Fruit fly (Drosophila melanogaster) whole organism, embryonic: ENCODE results near the gene Cand1.
A peak's percentile ranks its signal among the peaks of the same experiment; 100 is the strongest.

Source experiments
- BEAF-32 ChIP-seq: fragments of 200-800 bp; sonication (Bioruptor generic); optimal IDR thresholded peaks from 3 replicates; lab custom pipeline; 2017; ENCODE audit warnings: missing biosample characterization, missing genetic modification characterization, mild to moderate bottlenecking, moderate library complexity, missing genetic modification reagents
- Bdp1 ChIP-seq: fragments of 200-800 bp; sonication (Bioruptor generic); optimal IDR thresholded peaks from 3 replicates; lab custom pipeline; 2016; ENCODE audit warnings: missing biosample characterization, missing genetic modification characterization
- CG10462 ChIP-seq: fragments of 200-800 bp; sonication (Bioruptor generic); optimal IDR thresholded peaks from 2 replicates; lab custom pipeline; 2016; ENCODE audit warnings: missing biosample characterization, missing genetic modification characterization
- CG10979 ChIP-seq: fragments of 200-800 bp; sonication (Bioruptor generic); optimal IDR thresholded peaks from 2 replicates; lab custom pipeline; 2018; ENCODE audit warnings: missing biosample characterization, mild to moderate bottlenecking, missing genetic modification characterization, moderate library complexity
- CG11696 ChIP-seq: fragments of 200-800 bp; sonication (Bioruptor generic); IDR thresholded peaks from 2 replicates; pipeline ENCODE4 v1.3.6; 2022; ENCODE audit warnings: missing biosample characterization, missing genetic modification characterization
- CG12391 ChIP-seq: fragments of 200-800 bp; sonication (Bioruptor generic); optimal IDR thresholded peaks from 3 replicates; lab custom pipeline; 2018; ENCODE audit warnings: missing biosample characterization, mild to moderate bottlenecking, missing genetic modification characterization, moderate library complexity
- CG13287 ChIP-seq: fragments of 200-800 bp; sonication (Bioruptor generic); IDR thresholded peaks from 2 replicates; pipeline ENCODE4 v1.3.6; 2022; ENCODE audit warnings: missing biosample characterization, missing genetic modification characterization; ENCODE audit not compliant: partially characterized antibody
- CG13894 ChIP-seq: fragments of 200-800 bp; sonication (Bioruptor generic); optimal IDR thresholded peaks from 3 replicates; lab custom pipeline; 2018; ENCODE audit warnings: missing biosample characterization, mild to moderate bottlenecking, missing genetic modification characterization, moderate library complexity
- CG15011 ChIP-seq: fragments of 200-800 bp; sonication (Bioruptor generic); optimal IDR thresholded peaks from 3 replicates; lab custom pipeline; 2018; ENCODE audit warnings: missing biosample characterization, mild to moderate bottlenecking, missing genetic modification characterization
- CG1603 ChIP-seq: fragments of 200-800 bp; sonication (Bioruptor generic); optimal IDR thresholded peaks from 2 replicates; lab custom pipeline; 2019; ENCODE audit warnings: missing biosample characterization, mild to moderate bottlenecking, missing genetic modification characterization, moderate library complexity
- CG16813 ChIP-seq: fragments of 200-800 bp; sonication (Bioruptor generic); IDR thresholded peaks from 3 replicates; pipeline ENCODE4 v1.3.6; 2022; ENCODE audit warnings: missing biosample characterization, missing genetic modification characterization; ENCODE audit not compliant: partially characterized antibody
- CG18262 ChIP-seq: fragments of 200-800 bp; optimal IDR thresholded peaks from 3 replicates; lab custom pipeline; 2019; ENCODE audit warnings: missing biosample characterization, mild to moderate bottlenecking, missing genetic modification characterization, moderate library complexity
- CG2116 ChIP-seq: fragments of 200-800 bp; sonication (Bioruptor generic); optimal IDR thresholded peaks from 3 replicates; lab custom pipeline; 2018; ENCODE audit warnings: missing biosample characterization, mild to moderate bottlenecking, missing genetic modification characterization
- CG6854 ChIP-seq: fragments of 200-800 bp; sonication (Bioruptor generic); optimal IDR thresholded peaks from 3 replicates; lab custom pipeline; 2017; ENCODE audit warnings: missing biosample characterization, mild to moderate bottlenecking, missing genetic modification characterization
- Ets65A ChIP-seq: fragments of 200-800 bp; sonication (Bioruptor generic); peaks from one replicate; lab custom pipeline; 2016; ENCODE audit warnings: missing biosample characterization, missing genetic modification characterization
- HLH54F ChIP-seq: fragments of 200-800 bp; sonication (Bioruptor generic); optimal IDR thresholded peaks from 3 replicates; lab custom pipeline; 2016; ENCODE audit warnings: missing biosample characterization, missing genetic modification characterization
- MBD-R2 ChIP-seq: fragments of 200-800 bp; sonication (Bioruptor generic); IDR thresholded peaks from 2 replicates; pipeline ENCODE4 v1.3.6; 2022; ENCODE audit warnings: missing biosample characterization, missing genetic modification characterization
- Nf-YC ChIP-seq: fragments of 200-800 bp; optimal IDR thresholded peaks from 3 replicates; lab custom pipeline; 2019; ENCODE audit warnings: missing biosample characterization, mild to moderate bottlenecking, missing genetic modification characterization, moderate library complexity
- NfI ChIP-seq: fragments of 200-800 bp; sonication (Bioruptor generic); optimal IDR thresholded peaks from 3 replicates; lab custom pipeline; 2018; ENCODE audit warnings: missing biosample characterization, mild to moderate bottlenecking, missing genetic modification characterization, moderate library complexity
- Opbp ChIP-seq: fragments of 200-800 bp; sonication (Bioruptor generic); IDR thresholded peaks from 3 replicates; pipeline ENCODE4 v1.3.6; 2022; ENCODE audit warnings: missing biosample characterization, missing genetic modification characterization; ENCODE audit not compliant: partially characterized antibody
- Optix ChIP-seq: fragments of 200-800 bp; sonication (Bioruptor generic); IDR thresholded peaks from 3 replicates; pipeline ENCODE4 v1.3.6; 2022; ENCODE audit warnings: missing biosample characterization, missing genetic modification characterization
- Ravus ChIP-seq: fragments of 200-800 bp; sonication (Bioruptor generic); IDR thresholded peaks from 2 replicates; pipeline ENCODE4 v1.3.6; 2022; ENCODE audit warnings: missing biosample characterization, missing genetic modification characterization
- Stat92E ChIP-seq, 3 experiments: fragments of >200 bp in 2 of 3; fragments of 200-800 bp in 1 of 3; sonication (Bioruptor generic) in 1 of 3; optimal IDR thresholded peaks; 2 replicates each; lab custom pipeline; 2017 to 2019; ENCODE audit warnings: missing biosample characterization in 3 of 3, missing genetic modification characterization in 3 of 3, mild to moderate bottlenecking in 1 of 3, moderate library complexity in 1 of 3
- Xbp1 ChIP-seq: fragments of 200-800 bp; sonication (Bioruptor generic); optimal IDR thresholded peaks from 3 replicates; lab custom pipeline; 2016; ENCODE audit warnings: missing biosample characterization, mild to moderate bottlenecking, missing genetic modification characterization
- Xrp1 ChIP-seq: fragments of 200-800 bp; sonication (Bioruptor generic); IDR thresholded peaks from 2 replicates; pipeline ENCODE4 v1.3.6; 2022; ENCODE audit warnings: missing biosample characterization, missing genetic modification characterization
- al ChIP-seq: fragments of 200-800 bp; sonication (Bioruptor generic); IDR thresholded peaks from 2 replicates; pipeline ENCODE4 v1.3.6; 2022; ENCODE audit warnings: missing biosample characterization, missing genetic modification characterization
- amos ChIP-seq: fragments of 200-800 bp; sonication (Bioruptor generic); IDR thresholded peaks from 2 replicates; pipeline ENCODE4 v1.3.6; 2022; ENCODE audit warnings: missing biosample characterization, missing genetic modification characterization; ENCODE audit not compliant: partially characterized antibody
- cwo ChIP-seq: fragments of 200-800 bp; sonication (Bioruptor generic); optimal IDR thresholded peaks from 3 replicates; lab custom pipeline; 2017; ENCODE audit warnings: missing biosample characterization, missing genetic modification characterization, mild to moderate bottlenecking, moderate library complexity, missing genetic modification reagents
- dan ChIP-seq: fragments of 200-800 bp; sonication (Bioruptor generic); IDR thresholded peaks from 2 replicates; pipeline ENCODE4 v1.3.6; 2022; ENCODE audit warnings: missing biosample characterization, missing genetic modification characterization
- eve ChIP-seq, 2 experiments: fragments of >200 bp; optimal IDR thresholded peaks; 2 replicates each; lab custom pipeline; 2017; ENCODE audit warnings: missing biosample characterization in 2 of 2, missing genetic modification characterization in 2 of 2
- exex ChIP-seq: fragments of 200-800 bp; sonication (Bioruptor generic); optimal IDR thresholded peaks from 4 replicates; lab custom pipeline; 2018; ENCODE audit warnings: missing biosample characterization, mild to moderate bottlenecking, missing genetic modification characterization, moderate library complexity
- gsb ChIP-seq: fragments of 200-800 bp; sonication (Bioruptor generic); IDR thresholded peaks from 2 replicates; pipeline ENCODE4 v1.3.6; 2022; ENCODE audit warnings: missing biosample characterization, missing genetic modification characterization
- gsb-n ChIP-seq: fragments of 200-800 bp; sonication (Bioruptor generic); optimal IDR thresholded peaks from 3 replicates; lab custom pipeline; 2018; ENCODE audit warnings: missing biosample characterization, mild to moderate bottlenecking, missing genetic modification characterization
- inv ChIP-seq: fragments of 200-800 bp; sonication (Bioruptor generic); IDR thresholded peaks from 2 replicates; pipeline ENCODE4 v1.3.6; 2022; ENCODE audit warnings: missing biosample characterization, missing genetic modification characterization; ENCODE audit not compliant: partially characterized antibody
- jing ChIP-seq: fragments of 200-800 bp; sonication (Bioruptor generic); optimal IDR thresholded peaks from 2 replicates; lab custom pipeline; 2018; ENCODE audit warnings: missing biosample characterization, mild to moderate bottlenecking, missing genetic modification characterization
- kah ChIP-seq: fragments of 200-800 bp; sonication (Bioruptor generic); optimal IDR thresholded peaks from 2 replicates; lab custom pipeline; 2018; ENCODE audit warnings: missing biosample characterization, mild to moderate bottlenecking, missing genetic modification characterization
- lilli ChIP-seq: fragments of 200-800 bp; sonication (Bioruptor generic); optimal IDR thresholded peaks from 3 replicates; lab custom pipeline; 2016; ENCODE audit warnings: missing biosample characterization, missing genetic modification characterization
- mam ChIP-seq: fragments of 200-800 bp; sonication (Bioruptor generic); optimal IDR thresholded peaks from 3 replicates; lab custom pipeline; 2016; ENCODE audit warnings: missing biosample characterization, missing genetic modification characterization
- phol ChIP-seq: fragments of 200-800 bp; sonication (Bioruptor generic); optimal IDR thresholded peaks from 3 replicates; lab custom pipeline; 2018; ENCODE audit warnings: missing biosample characterization, mild to moderate bottlenecking, missing genetic modification characterization, moderate library complexity
- pzg ChIP-seq: fragments of 200-800 bp; sonication (Bioruptor generic); optimal IDR thresholded peaks from 3 replicates; lab custom pipeline; 2018; ENCODE audit warnings: missing biosample characterization, mild to moderate bottlenecking, missing genetic modification characterization, moderate library complexity
- row ChIP-seq: fragments of 200-800 bp; sonication (Bioruptor generic); IDR thresholded peaks from 3 replicates; pipeline ENCODE4 v1.3.6; 2022; ENCODE audit warnings: missing biosample characterization, missing genetic modification characterization
- sisA ChIP-seq: fragments of 200-800 bp; sonication (Bioruptor generic); IDR thresholded peaks from 2 replicates; pipeline ENCODE4 v1.3.6; 2022; ENCODE audit warnings: missing biosample characterization, missing genetic modification characterization
- trh ChIP-seq: fragments of 200-800 bp; sonication (Bioruptor generic); optimal IDR thresholded peaks from 2 replicates; lab custom pipeline; 2016; ENCODE audit warnings: missing biosample characterization, missing genetic modification characterization
- unc-4 ChIP-seq: fragments of 200-800 bp; sonication (Bioruptor generic); IDR thresholded peaks from 2 replicates; pipeline ENCODE4 v1.3.6; 2022; ENCODE audit warnings: missing biosample characterization, missing genetic modification characterization; ENCODE audit not compliant: partially characterized antibody
- vfl ChIP-seq: fragments of 200-800 bp; sonication (Bioruptor generic); optimal IDR thresholded peaks from 2 replicates; lab custom pipeline; 2016; ENCODE audit warnings: missing biosample characterization, missing genetic modification characterization

The Cand1 gene

dm6 chr2L:10341405-10341804 lies 21.1 kb downstream of the Cand1 start, which contains the start of gene CG31715 (continued):
- TF ChIP-seq Opbp (GFP tag; lab: Robert Waterston, UW) = peak; percentile 45; the same call in 1 of the 3 replicates
- peak; percentile 35 for TF ChIP-seq CG1603
- peak; percentile 14 for TF ChIP-seq Nf-YC
- TF ChIP-seq trh = no peak
- no peak for TF ChIP-seq jing
- TF ChIP-seq inv (GFP tag; lab: Robert Waterston, UW) = peak; percentile 29; the same call in 1 of the 2 replicates
- peak; percentile 13 for TF ChIP-seq phol (tag; lab: Kevin White, UChicago)
- TF ChIP-seq CG10462 (GFP tag; lab: Kevin White, UChicago) = peak; percentile 4
- no peak for TF ChIP-seq HLH54F (GFP tag; lab: Kevin White, UChicago)
- TF ChIP-seq lilli (GFP tag; lab: Kevin White, UChicago) = peak; percentile 24
- no peak for TF ChIP-seq sisA
- no peak for TF ChIP-seq Ravus (GFP tag; lab: Robert Waterston, UW)
- TF ChIP-seq BEAF-32 = peak; percentile 67
- TF ChIP-seq Ets65A (GFP tag; lab: Kevin White, UChicago) = peak; percentile 51
- TF ChIP-seq CG10979 (tag; lab: Kevin White, UChicago) = peak; percentile 4
- TF ChIP-seq NfI (GFP tag; lab: Kevin White, UChicago) = no peak
- TF ChIP-seq CG15011 = no peak
- TF ChIP-seq Xrp1 = 0 out of 2 replicates have a peak, but pooled peaks have one; percentile 22
- TF ChIP-seq al = no peak
- peak; percentile 42 for TF ChIP-seq pzg (GFP tag; lab: Kevin White, UChicago)
- TF ChIP-seq vfl (GFP tag; lab: Kevin White, UChicago) = no peak
- TF ChIP-seq gsb-n = peak; percentile 18
- no peak for TF ChIP-seq Optix
- peak; percentile 60; the same call in 1 of the 2 replicates for TF ChIP-seq amos (GFP tag; lab: Robert Waterston, UW)
- TF ChIP-seq unc-4 (GFP tag; lab: Robert Waterston, UW) = peak; percentile 45; the same call in 1 of the 2 replicates
- TF ChIP-seq CG6854 = no peak
- TF ChIP-seq CG13894 (tag; lab: Kevin White, UChicago) = peak; percentile 27
- peak; percentile 81 for TF ChIP-seq row (GFP tag; lab: Robert Waterston, UW)
- peak; percentile 10 for TF ChIP-seq CG18262 (tag; lab: Kevin White, UChicago)
- TF ChIP-seq CG12391 (tag; lab: Kevin White, UChicago) = peak; percentile 54
- no peak for TF ChIP-seq Stat92E (GFP tag; optimal IDR thresholded peaks at IDR 0.05; lab: Kevin White, UChicago)
- peak; percentile 39 for TF ChIP-seq CG2116 (GFP tag; lab: Kevin White, UChicago)
- no peak for TF ChIP-seq mam
- peak; percentile 66 for TF ChIP-seq MBD-R2 (GFP tag; lab: Robert Waterston, UW)
- TF ChIP-seq kah (GFP tag; lab: Kevin White, UChicago) = peak; percentile 59
- no peak for TF ChIP-seq CG11696
- TF ChIP-seq CG13287 (GFP tag; lab: Robert Waterston, UW) = peak; percentile 63
- peak; percentile 20 for TF ChIP-seq Xbp1 (GFP tag; lab: Kevin White, UChicago)

dm6 chr2L:10339841-10340240 lies 22.7 kb downstream of the Cand1 start:
- TF ChIP-seq gsb (GFP tag; lab: Robert Waterston, UW) (no peak), dan (GFP tag; lab: Robert Waterston, UW) (no peak), exex (peak; percentile 6), CG16813 (GFP tag; lab: Robert Waterston, UW) (no peak), eve (GFP tag; optimal IDR thresholded peaks at IDR 0.05; lab: Kevin White, UChicago) (peak in 1 of 2 experiments; percentile 24), Bdp1 (no peak), cwo (peak; percentile 14)
- TF ChIP-seq, all 482 proteins: peak for 3
